Worm (Caenorhabditis elegans): ENCODE measurements around the gene lgc-17.

DNA sequence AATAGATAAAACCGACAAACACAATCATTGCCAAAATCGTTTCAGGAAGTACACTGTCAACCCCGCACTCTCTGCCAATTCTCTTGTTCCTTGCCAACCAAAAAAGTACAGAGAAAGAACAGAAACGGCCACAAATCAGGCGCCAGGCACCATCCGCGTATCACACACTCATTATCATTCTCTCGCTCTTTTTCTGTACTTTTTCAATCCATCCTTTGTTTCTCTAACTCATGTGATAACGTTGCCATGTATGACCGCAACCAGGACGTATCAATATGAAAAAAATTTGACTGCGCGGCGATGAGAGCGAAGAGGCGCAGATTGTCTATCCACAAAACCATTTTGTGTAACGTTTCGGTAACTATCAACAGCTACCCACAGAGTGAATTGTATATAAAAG lies 16.8 kb upstream of the lgc-17 start, which contains the start of gene col-181:
- TF ChIP-seq sea-1 (GFP tag; conservative IDR thresholded peaks at IDR 0.05), result no peak
- no peak for TF ChIP-seq ama-1 (optimal IDR thresholded peaks at IDR 0.05)
- no peak for TF ChIP-seq pes-1 (GFP tag; IDR thresholded peaks at IDR 0.05)
- no peak for TF ChIP-seq ets-7 (tag; optimal IDR thresholded peaks at IDR 0.05)
- TF ChIP-seq aly-1 (tag; optimal IDR thresholded peaks at IDR 0.05), result no peak
- TF ChIP-seq tbx-37 (GFP tag; conservative IDR thresholded peaks at IDR 0.05), result no peak
- TF ChIP-seq ceh-13 (GFP tag; optimal IDR thresholded peaks at IDR 0.05), result no peak
- TF ChIP-seq hnd-1 (tag; optimal IDR thresholded peaks at IDR 0.05), result no peak
- TF ChIP-seq F13C5.2 (tag; optimal IDR thresholded peaks at IDR 0.05), result no peak
